Worm (Caenorhabditis elegans) whole organism, young adult: Measurements from ENCODE around the gene lmtr-5.

Experiments
- F49E8.2 ChIP-seq: sonication (generic microtip); optimal IDR thresholded peaks from 3 replicates; lab custom pipeline; 2017; ENCODE audit warnings: missing genetic modification characterization, mild to moderate bottlenecking, missing compliant biosample characterization, antibody characterized with exemption, moderate library complexity; ENCODE audit not compliant: insufficient read depth
- ama-1 ChIP-seq, 3 experiments: fragments of 150-350 bp in 1 of 3; sonication (generic microtip) in 2 of 3; optimal IDR thresholded peaks; 2 replicates each; lab custom pipeline; 2014 to 2018; ENCODE audit warnings: missing biosample characterization in 2 of 3, missing genetic modification characterization in 2 of 3, missing genetic modification reagents in 2 of 3
- attf-6 ChIP-seq: fragments of 200-800 bp; sonication (Bioruptor generic); IDR thresholded peaks from 2 replicates; pipeline ENCODE4 v1.3.6; 2022; ENCODE audit warnings: missing genetic modification reagents, missing genetic modification characterization, missing compliant biosample characterization
- ets-4 ChIP-seq: fragments of 200-800 bp; sonication (Bioruptor generic); optimal IDR thresholded peaks from 2 replicates; lab custom pipeline; 2018; ENCODE audit warnings: mild to moderate bottlenecking, missing genetic modification characterization, missing compliant biosample characterization
- him-1 ChIP-seq: sonication (generic microtip); optimal IDR thresholded peaks from 2 replicates; lab custom pipeline; 2016; ENCODE audit warnings: missing genotype, missing genetic modification reagents, missing genetic modification characterization, missing compliant biosample characterization
- hlh-26 ChIP-seq: fragments of 200-800 bp; sonication (Bioruptor generic); conservative IDR thresholded peaks from 2 replicates; pipeline ENCODE4 v1.3.6; 2022; ENCODE audit warnings: missing genetic modification reagents, missing genetic modification characterization, missing compliant biosample characterization
- let-526 ChIP-seq: fragments of 200-800 bp; sonication (Bioruptor generic); IDR thresholded peaks from 2 replicates; pipeline ENCODE4 v1.3.6; 2022; ENCODE audit warnings: missing genetic modification reagents, missing genetic modification characterization, missing compliant biosample characterization
- lin-35 ChIP-seq, 3 experiments: fragments of 150-350 bp in 2 of 3; sonication (generic microtip) in 1 of 3; optimal IDR thresholded peaks; 2 replicates each; lab custom pipeline; 2014 to 2018; ENCODE audit warnings: missing biosample characterization in 3 of 3, missing genetic modification characterization in 3 of 3, missing genetic modification reagents in 3 of 3
- nfya-1 ChIP-seq: sonication (generic microtip); optimal IDR thresholded peaks from 2 replicates; lab custom pipeline; 2017; ENCODE audit warnings: antibody characterized with exemption, missing compliant biosample characterization, missing genetic modification characterization, borderline replicate concordance; ENCODE audit not compliant: insufficient read depth
- snpc-1.3 ChIP-seq: sonication (generic microtip); optimal IDR thresholded peaks from 2 replicates; lab custom pipeline; 2017; ENCODE audit warnings: missing genetic modification characterization, mild to moderate bottlenecking, missing compliant biosample characterization, antibody characterized with exemption, moderate library complexity, missing genotype, missing genetic modification reagents; ENCODE audit not compliant: insufficient read depth
- snpc-4 ChIP-seq, 5 experiments: fragments of 150-350 bp in 1 of 5; sonication (generic microtip) in 4 of 5; optimal IDR thresholded peaks; 2 replicates each; lab custom pipeline; 2014 to 2018; ENCODE audit warnings: missing genetic modification characterization in 5 of 5, missing biosample characterization in 3 of 5, antibody characterized with exemption in 2 of 5, mild to moderate bottlenecking in 2 of 5, missing compliant biosample characterization in 2 of 5, missing genotype in 2 of 5, moderate library complexity in 2 of 5, missing genetic modification reagents in 1 of 5
- somi-1 ChIP-seq: fragments of 200-800 bp; sonication (Bioruptor generic); optimal IDR thresholded peaks from 2 replicates; lab custom pipeline; 2018; ENCODE audit warnings: mild to moderate bottlenecking, missing genetic modification characterization, missing compliant biosample characterization
- unc-62 ChIP-seq: fragments of 150-350 bp; optimal IDR thresholded peaks from 2 replicates; lab custom pipeline; 2014; ENCODE audit warnings: missing biosample characterization, missing genetic modification reagents, missing genetic modification characterization
- ztf-26 ChIP-seq: sonication (generic microtip); optimal IDR thresholded peaks from 2 replicates; lab custom pipeline; 2017; ENCODE audit warnings: missing genetic modification characterization, missing compliant biosample characterization

- no peak for TF ChIP-seq hlh-26 (GFP tag; lab: Robert Waterston, UW)
- TF ChIP-seq lin-35 (GFP tag; optimal IDR thresholded peaks at IDR 0.05; lab: Kevin White, UChicago) = no peak
- TF ChIP-seq attf-6 (GFP tag; lab: Robert Waterston, UW) = no peak
- TF ChIP-seq him-1 (tag; lab: Kevin White, UChicago) = no peak
- TF ChIP-seq F49E8.2 (tag; lab: Kevin White, UChicago) = no peak
- no peak for TF ChIP-seq snpc-1.3 (tag; lab: Kevin White, UChicago)
- TF ChIP-seq ama-1 (optimal IDR thresholded peaks at IDR 0.05; lab: Kevin White, UChicago) = no peak
- no peak for TF ChIP-seq ama-1 (GFP tag; optimal IDR thresholded peaks at IDR 0.05; lab: Kevin White, UChicago)
- no peak for TF ChIP-seq snpc-4 (GFP tag; optimal IDR thresholded peaks at IDR 0.05; lab: Kevin White, UChicago)
- no peak for TF ChIP-seq snpc-4 (tag; optimal IDR thresholded peaks at IDR 0.05; lab: Kevin White, UChicago)
- no peak for TF ChIP-seq ets-4 (GFP tag; lab: Kevin White, UChicago)
- TF ChIP-seq nfya-1 (tag; lab: Kevin White, UChicago) = no peak
- TF ChIP-seq ztf-26 (tag; lab: Kevin White, UChicago) = no peak
- no peak for TF ChIP-seq let-526 (GFP tag; lab: Robert Waterston, UW)
- no peak for TF ChIP-seq unc-62 (GFP tag; lab: Kevin White, UChicago)
- no peak for TF ChIP-seq somi-1 (GFP tag; lab: Kevin White, UChicago)
These were observed 12.9 kb upstream of the lmtr-5 start for ce11 chrIII:3170538-3170937.
